Fruit fly (Drosophila melanogaster): ENCODE data around the gene dnk.

Gene dnk

dm6 chr3R:18949131-18949530 is 31.7 kb upstream of the dnk start:
- TF ChIP-seq luna (GFP tag; optimal IDR thresholded peaks at IDR 0.05), result no peak
- peak; percentile 13 for TF ChIP-seq grn (GFP tag; optimal IDR thresholded peaks at IDR 0.05)
- peak; percentile 85 for TF ChIP-seq ewg (GFP tag; optimal IDR thresholded peaks at IDR 0.05)
- peak; percentile 22 to 48 for TF ChIP-seq Trl (optimal IDR thresholded peaks at IDR 0.05)
- TF ChIP-seq Trl (GFP tag; optimal IDR thresholded peaks at IDR 0.05), result no peak
- peak; percentile 7; the same call in 1 of the 2 replicates for TF ChIP-seq Adf1 (GFP tag; IDR thresholded peaks at IDR 0.05)
- TF ChIP-seq CG7839 (tag; optimal IDR thresholded peaks at IDR 0.05), result no peak
- no peak for TF ChIP-seq CG4360 (GFP tag; IDR thresholded peaks at IDR 0.05)
- TF ChIP-seq row (GFP tag; IDR thresholded peaks at IDR 0.05), result peak; percentile 61; the same call in 1 of the 3 replicates
- 0 out of 4 replicates have a peak, but pooled peaks have one; percentile 12 for TF ChIP-seq chinmo (GFP tag; IDR thresholded peaks at IDR 0.05; ENCODE audit: partially characterized antibody)
- peak; percentile 51 for TF ChIP-seq abd-A (tag; optimal IDR thresholded peaks at IDR 0.05)
- TF ChIP-seq sna (GFP tag; IDR thresholded peaks at IDR 0.05; ENCODE audit: partially characterized antibody), result 0 out of 2 replicates have a peak, but pooled peaks have one; percentile 14
- TF ChIP-seq Doc2 (GFP tag; IDR thresholded peaks at IDR 0.05), result no peak
- no peak for TF ChIP-seq B-H1 (GFP tag; IDR thresholded peaks at IDR 0.05)
- TF ChIP-seq CG2875 (GFP tag; optimal IDR thresholded peaks at IDR 0.05), result no peak
- peak; percentile 90 for TF ChIP-seq GATAe (GFP tag; conservative IDR thresholded peaks at IDR 0.05)
- TF ChIP-seq Dbx (GFP tag; IDR thresholded peaks at IDR 0.05), result no peak
- TF ChIP-seq CG8281 (tag; optimal IDR thresholded peaks at IDR 0.05), result no peak
- TF ChIP-seq HLH3B (GFP tag; IDR thresholded peaks at IDR 0.05), result no peak
- no peak for TF ChIP-seq tll (GFP tag; optimal IDR thresholded peaks at IDR 0.05)
- no peak for TF ChIP-seq Asciz (GFP tag; optimal IDR thresholded peaks at IDR 0.05)
- TF ChIP-seq CG16813 (GFP tag; IDR thresholded peaks at IDR 0.05; ENCODE audit: partially characterized antibody), result no peak
- no peak for TF ChIP-seq CG17359 (tag; optimal IDR thresholded peaks at IDR 0.05)
- no peak for TF ChIP-seq CG6654 (GFP tag; optimal IDR thresholded peaks at IDR 0.05)
- no peak for TF ChIP-seq CG8290 (GFP tag; optimal IDR thresholded peaks at IDR 0.05)
- TF ChIP-seq CG8290 (tag; optimal IDR thresholded peaks at IDR 0.05), result no peak

dm6 chr3R:18949896-18950295 is 30.9 kb upstream of the dnk start, which contains the start of gene CG43732:
TSS of gene CG43732 (plus strand) at chr3R:18950196.
- TF ChIP-seq tgo (GFP tag; IDR thresholded peaks at IDR 0.05) (no peak), CG14860 (GFP tag; IDR thresholded peaks at IDR 0.05; ENCODE audit: partially characterized antibody) (no peak), Deaf1 (tag; optimal IDR thresholded peaks at IDR 0.05) (peak; percentile 78), Trl (optimal IDR thresholded peaks at IDR 0.05) (peak in 1 of 2 experiments; percentile 14), Trl (GFP tag; optimal IDR thresholded peaks at IDR 0.05) (no peak), CG16779 (GFP tag; IDR thresholded peaks at IDR 0.05) (0 out of 2 replicates have a peak, but pooled peaks have one; percentile 10), Ets65A (GFP tag) (peak; percentile 70), abd-A (tag; optimal IDR thresholded peaks at IDR 0.05) (peak; percentile 8)

- no peak for TF ChIP-seq Asciz (GFP tag; optimal IDR thresholded peaks at IDR 0.05)
- peak; percentile 73 for TF ChIP-seq abd-A (tag; optimal IDR thresholded peaks at IDR 0.05)
- no peak for TF ChIP-seq CG14014 (GFP tag; IDR thresholded peaks at IDR 0.05)
- TF ChIP-seq ssp (GFP tag; IDR thresholded peaks at IDR 0.05), result no peak
- peak; percentile 71 for TF ChIP-seq Ets65A (GFP tag)
- TF ChIP-seq gro (GFP tag; optimal IDR thresholded peaks at IDR 0.05), result no peak
- no peak for TF ChIP-seq Opbp (GFP tag; IDR thresholded peaks at IDR 0.05; ENCODE audit: partially characterized antibody)
- no peak for TF ChIP-seq crol (GFP tag; IDR thresholded peaks at IDR 0.05)
- peak; percentile 51 for TF ChIP-seq mirr (GFP tag; optimal IDR thresholded peaks at IDR 0.05)
- 0 out of 3 replicates have a peak, but pooled peaks have one; percentile 31 for TF ChIP-seq CG11456 (GFP tag; IDR thresholded peaks at IDR 0.05)
- TF ChIP-seq Hr39 (optimal IDR thresholded peaks at IDR 0.05), result no peak
- TF ChIP-seq psq (GFP tag; optimal IDR thresholded peaks at IDR 0.05), result no peak
- TF ChIP-seq ftz-f1 (GFP tag; optimal IDR thresholded peaks at IDR 0.05), result no peak
- no peak for TF ChIP-seq CG18764 (GFP tag; optimal IDR thresholded peaks at IDR 0.05)
- no peak for TF ChIP-seq CG3163 (GFP tag; optimal IDR thresholded peaks at IDR 0.05)
These were observed 16.0 kb upstream of the dnk start for dm6 chr3R:18964819-18965218.

Measured in whole organism, embryonic.